Fruit fly (Drosophila melanogaster): ENCODE measurements around the gene CG12880.

DNA sequence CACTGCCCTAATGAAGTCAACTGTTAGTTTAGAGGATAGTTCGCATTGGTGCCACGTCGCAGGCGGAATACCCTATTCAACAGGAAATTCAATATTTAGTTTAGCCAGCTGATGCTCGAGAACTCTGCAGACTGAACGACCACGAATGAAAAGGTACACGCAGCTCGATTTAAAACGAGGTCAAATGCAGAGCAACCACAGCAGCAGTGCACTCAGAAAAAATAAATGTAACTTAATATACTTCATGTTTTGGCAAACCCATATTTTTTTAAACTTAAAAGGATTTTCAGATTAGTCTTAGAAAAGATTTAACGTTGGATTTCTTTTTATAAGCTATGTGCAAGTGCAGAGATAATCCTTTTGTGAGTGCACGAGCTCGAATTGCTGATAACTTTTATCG, 30.7 kb upstream of the CG12880 start:
- TF ChIP-seq CG6163 (GFP tag; IDR thresholded peaks at IDR 0.05) = peak; percentile 75
- no peak for TF ChIP-seq Blimp-1 (GFP tag; optimal IDR thresholded peaks at IDR 0.05)
- TF ChIP-seq Lpt (GFP tag; optimal IDR thresholded peaks at IDR 0.05) = peak; percentile 1
- no peak for TF ChIP-seq Sox15 (GFP tag; optimal IDR thresholded peaks at IDR 0.05)
- no peak for TF ChIP-seq CG9139 (GFP tag; optimal IDR thresholded peaks at IDR 0.05)
- TF ChIP-seq fkh (GFP tag; optimal IDR thresholded peaks at IDR 0.05) = no peak
- TF ChIP-seq salr (GFP tag; optimal IDR thresholded peaks at IDR 0.05) = peak in 1 of 2 experiments; percentile 25
